Worm (Caenorhabditis elegans): ENCODE results near the gene daf-2.

The daf-2 gene

DNA sequence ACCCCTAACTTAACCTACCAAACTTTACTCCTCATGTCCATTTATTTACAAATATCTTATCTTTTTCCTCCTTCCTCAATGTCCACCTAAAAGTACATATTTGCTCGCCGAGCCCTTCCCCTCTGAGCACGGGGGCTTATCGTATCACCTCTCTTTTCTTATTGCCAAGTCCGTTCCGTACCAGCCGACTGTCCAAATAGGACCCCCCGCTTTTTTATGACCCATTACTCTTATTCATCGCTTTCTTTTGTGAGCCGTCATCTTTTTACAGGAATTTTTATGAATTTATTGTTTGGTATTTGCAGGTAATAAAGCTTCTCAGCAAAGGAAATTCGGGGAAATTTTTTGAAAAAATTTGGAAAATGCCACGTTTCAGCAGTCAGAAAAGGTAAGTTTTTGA, 58.5 kb downstream of the daf-2 start, which contains the start of gene Y55D5A.1:
TSS of gene Y55D5A.1 (plus strand) at position 301 of the 400 bp plus-strand sequence.
- TF ChIP-seq akir-1 (GFP tag; optimal IDR thresholded peaks at IDR 0.05) (no peak), ztf-25 (GFP tag; IDR thresholded peaks at IDR 0.05) (no peak), Y53G8AR.9 (GFP tag; conservative IDR thresholded peaks at IDR 0.05) (no peak), snpc-1.1 (tag; optimal IDR thresholded peaks at IDR 0.05; ENCODE audit: insufficient read depth) (no peak), ZK185.1 (tag; optimal IDR thresholded peaks at IDR 0.05; ENCODE audit: poor library complexity, severe bottlenecking) (no peak), dpff-1 (tag; optimal IDR thresholded peaks at IDR 0.05) (no peak), ztf-6 (GFP tag; IDR thresholded peaks at IDR 0.05) (no peak), bed-1 (GFP tag; IDR thresholded peaks at IDR 0.05) (no peak), pha-4 (tag; optimal IDR thresholded peaks at IDR 0.05) (no peak), T26A5.8 (tag; optimal IDR thresholded peaks at IDR 0.05) (no peak), dox-1 (GFP tag; IDR thresholded peaks at IDR 0.05) (no peak), hlh-12 (tag; optimal IDR thresholded peaks at IDR 0.05) (no peak), F52B5.7 (tag; optimal IDR thresholded peaks at IDR 0.05) (no peak), hlh-26 (GFP tag; conservative IDR thresholded peaks at IDR 0.05) (no peak), F22D6.2 (tag; optimal IDR thresholded peaks at IDR 0.05) (no peak), cebp-2 (GFP tag; IDR thresholded peaks at IDR 0.05) (no peak), madf-3 (GFP tag; IDR thresholded peaks at IDR 0.05) (no peak)

DNA sequence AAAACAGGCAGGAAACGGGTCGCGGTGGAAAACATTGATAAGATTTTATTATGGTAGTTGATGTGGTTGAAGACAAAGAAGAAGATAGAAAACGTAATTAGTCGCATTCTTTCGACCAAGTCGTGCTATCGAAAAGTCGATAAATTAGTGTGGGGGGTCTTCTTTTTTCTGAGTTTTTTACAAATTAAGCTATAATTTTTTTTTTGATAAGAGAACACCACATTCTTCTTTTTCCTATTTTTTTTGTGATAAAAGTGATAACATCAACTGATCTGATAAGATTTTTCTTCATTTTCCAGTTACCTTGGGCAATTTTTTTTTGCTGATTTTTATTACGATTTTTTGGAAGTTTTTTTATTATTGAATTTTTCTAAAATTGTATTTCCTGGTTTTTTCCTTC, 59.7 kb downstream of the daf-2 start:
- TF ChIP-seq cebp-2 (GFP tag; IDR thresholded peaks at IDR 0.05) (no peak), aptf-2 (GFP tag; conservative IDR thresholded peaks at IDR 0.05) (no peak), lsl-1 (GFP tag; optimal IDR thresholded peaks at IDR 0.05) (no peak), madf-8 (GFP tag; conservative IDR thresholded peaks at IDR 0.05) (no peak), let-526 (GFP tag; IDR thresholded peaks at IDR 0.05) (no peak), ceh-79 (tag; optimal IDR thresholded peaks at IDR 0.05) (no peak), F57C9.4 (tag; optimal IDR thresholded peaks at IDR 0.05) (no peak), sea-2 (GFP tag; IDR thresholded peaks at IDR 0.05) (no peak), ztf-25 (GFP tag; IDR thresholded peaks at IDR 0.05) (no peak), him-1 (tag; optimal IDR thresholded peaks at IDR 0.05) (no peak), bed-2 (GFP tag; IDR thresholded peaks at IDR 0.05) (no peak), ets-4 (GFP tag; optimal IDR thresholded peaks at IDR 0.05) (no peak), egl-18 (GFP tag; IDR thresholded peaks at IDR 0.05) (no peak), atf-7 (tag; optimal IDR thresholded peaks at IDR 0.05) (no peak), ceh-100 (GFP tag; IDR thresholded peaks at IDR 0.05) (no peak), T07F8.4 (tag; optimal IDR thresholded peaks at IDR 0.05) (no peak), ztf-28 (GFP tag; IDR thresholded peaks at IDR 0.05) (no peak), F52B5.7 (tag; optimal IDR thresholded peaks at IDR 0.05) (no peak), ama-1 (optimal IDR thresholded peaks at IDR 0.05) (no peak), ama-1 (GFP tag; optimal IDR thresholded peaks at IDR 0.05) (no peak)

DNA sequence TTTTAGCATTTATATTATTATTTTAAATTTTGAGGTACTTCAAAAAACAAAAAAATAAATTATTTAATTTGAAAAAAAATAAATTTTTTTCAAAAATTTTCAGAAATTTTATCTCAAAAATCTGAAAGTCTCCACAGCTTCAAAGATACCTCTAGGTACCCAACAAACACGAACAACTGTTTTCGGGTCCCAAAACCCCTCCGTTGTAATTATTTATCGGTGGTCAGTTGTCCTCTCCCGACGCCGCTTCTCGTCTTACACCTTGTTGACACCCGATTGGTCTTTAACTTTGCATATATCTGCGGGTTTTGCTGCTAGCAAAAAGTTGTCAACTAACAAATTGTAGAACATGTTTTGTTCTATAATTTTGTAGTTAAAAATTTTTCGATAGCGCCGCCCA, 64.5 kb downstream of the daf-2 start:
- TF ChIP-seq zim-3 (tag; optimal IDR thresholded peaks at IDR 0.05) (no peak), F57A8.1 (GFP tag; optimal IDR thresholded peaks at IDR 0.05) (no peak), D2030.7 (GFP tag; IDR thresholded peaks at IDR 0.05) (no peak), ceh-27 (GFP tag; optimal IDR thresholded peaks at IDR 0.05) (no peak), sptf-2 (GFP tag; optimal IDR thresholded peaks at IDR 0.05) (no peak), ama-1 (optimal IDR thresholded peaks at IDR 0.05) (no peak), ama-1 (GFP tag; optimal IDR thresholded peaks at IDR 0.05) (no peak), nhr-120 (GFP tag; IDR thresholded peaks at IDR 0.05) (no peak), ztf-22 (GFP tag; optimal IDR thresholded peaks at IDR 0.05) (no peak), F10E7.11 (tag; optimal IDR thresholded peaks at IDR 0.05) (no peak), lag-1 (GFP tag; IDR thresholded peaks at IDR 0.05) (no peak), rcor-1 (GFP tag; IDR thresholded peaks at IDR 0.05) (no peak)
